Fruit fly (Drosophila melanogaster): Measurements from ENCODE around the gene CG43115.

- TF ChIP-seq Hsf (GFP tag; optimal IDR thresholded peaks at IDR 0.05) = no peak
- TF ChIP-seq btn (GFP tag; optimal IDR thresholded peaks at IDR 0.05) = no peak
- no peak for TF ChIP-seq unpg (GFP tag; optimal IDR thresholded peaks at IDR 0.05)
- TF ChIP-seq Mrtf (GFP tag; IDR thresholded peaks at IDR 0.05) = peak; percentile 8; the same call in 1 of the 3 replicates
- TF ChIP-seq fd96Cb (tag; optimal IDR thresholded peaks at IDR 0.05) = peak; percentile 5
- no peak for TF ChIP-seq TFAM (GFP tag; optimal IDR thresholded peaks at IDR 0.05)
- TF ChIP-seq CG6683 (GFP tag; optimal IDR thresholded peaks at IDR 0.05) = no peak
These were observed 28.9 kb downstream of the CG43115 start, which contains the start of the genes rux and MCTS1 for dm6 chrX:6037180-6037946.

Measured in whole organism, embryonic.